Fruit fly (Drosophila melanogaster) whole organism, embryonic: ENCODE results near the gene iav.

Experiments used
- Aef1 ChIP-seq: fragments of 200-800 bp; sonication (Bioruptor generic); IDR thresholded peaks from 3 replicates; pipeline ENCODE4 v1.3.6; 2022; ENCODE audit warnings: missing biosample characterization, missing genetic modification characterization
- Awh ChIP-seq: fragments of 200-800 bp; sonication (Bioruptor generic); IDR thresholded peaks from 2 replicates; pipeline ENCODE4, ENCODE4 v1.3.6; 2022; ENCODE audit warnings: missing biosample characterization, missing genetic modification characterization
- CG10209 ChIP-seq: fragments of 200-800 bp; sonication (Bioruptor generic); optimal IDR thresholded peaks from 3 replicates; lab custom pipeline; 2017; ENCODE audit warnings: missing biosample characterization, mild to moderate bottlenecking, missing genetic modification characterization, missing genetic modification reagents
- CG10959 ChIP-seq: fragments of 200-800 bp; sonication (Bioruptor generic); IDR thresholded peaks from 2 replicates; pipeline ENCODE4 v1.3.6; 2022; ENCODE audit warnings: missing biosample characterization, missing genetic modification characterization
- CG11504 ChIP-seq: fragments of 200-800 bp; sonication (Bioruptor generic); optimal IDR thresholded peaks from 3 replicates; lab custom pipeline; 2019; ENCODE audit warnings: missing biosample characterization, mild to moderate bottlenecking, missing genetic modification characterization, moderate library complexity
- CG12236 ChIP-seq: fragments of 200-800 bp; sonication (Bioruptor generic); optimal IDR thresholded peaks from 2 replicates; lab custom pipeline; 2016; ENCODE audit warnings: missing biosample characterization, missing genetic modification characterization
- CG13775 ChIP-seq: fragments of 200-800 bp; sonication (Bioruptor generic); optimal IDR thresholded peaks from 3 replicates; lab custom pipeline; 2017; ENCODE audit warnings: missing biosample characterization, mild to moderate bottlenecking, missing genetic modification characterization
- CG15011 ChIP-seq: fragments of 200-800 bp; sonication (Bioruptor generic); optimal IDR thresholded peaks from 3 replicates; lab custom pipeline; 2018; ENCODE audit warnings: missing biosample characterization, mild to moderate bottlenecking, missing genetic modification characterization
- CG15269 ChIP-seq: fragments of 200-800 bp; sonication (Bioruptor generic); optimal IDR thresholded peaks from 2 replicates; lab custom pipeline; 2018; ENCODE audit warnings: missing biosample characterization, mild to moderate bottlenecking, missing genetic modification characterization, moderate library complexity
- CG1529 ChIP-seq: fragments of 200-800 bp; sonication (Bioruptor generic); optimal IDR thresholded peaks from 3 replicates; lab custom pipeline; 2018; ENCODE audit warnings: missing biosample characterization, missing genetic modification characterization
- CG17385 ChIP-seq: fragments of 200-800 bp; sonication (Bioruptor generic); optimal IDR thresholded peaks from 3 replicates; lab custom pipeline; 2018; ENCODE audit warnings: missing biosample characterization, mild to moderate bottlenecking, missing genetic modification characterization
- CG2116 ChIP-seq: fragments of 200-800 bp; sonication (Bioruptor generic); optimal IDR thresholded peaks from 3 replicates; lab custom pipeline; 2018; ENCODE audit warnings: missing biosample characterization, mild to moderate bottlenecking, missing genetic modification characterization
- CG2202 ChIP-seq: fragments of 200-800 bp; sonication (Bioruptor generic); optimal IDR thresholded peaks from 2 replicates; lab custom pipeline; 2018; ENCODE audit warnings: missing biosample characterization, mild to moderate bottlenecking, missing genetic modification characterization
- CG2712 ChIP-seq: fragments of 200-800 bp; optimal IDR thresholded peaks from 3 replicates; lab custom pipeline; 2019; ENCODE audit warnings: missing biosample characterization, mild to moderate bottlenecking, missing genetic modification characterization, moderate library complexity
- CG30431 ChIP-seq: fragments of 200-800 bp; sonication (Bioruptor generic); optimal IDR thresholded peaks from 2 replicates; lab custom pipeline; 2017; ENCODE audit warnings: missing biosample characterization, missing genetic modification characterization
- CG32767 ChIP-seq: fragments of 200-800 bp; sonication (Bioruptor generic); IDR thresholded peaks from 2 replicates; pipeline ENCODE4 v1.3.6; 2022; ENCODE audit warnings: missing biosample characterization, missing genetic modification characterization
- CG32772 ChIP-seq: fragments of 200-800 bp; sonication (Bioruptor generic); IDR thresholded peaks from 2 replicates; pipeline ENCODE4 v1.3.6; 2022; ENCODE audit warnings: missing biosample characterization, missing genetic modification characterization
- CG3847 ChIP-seq: fragments of 200-800 bp; sonication (Bioruptor generic); IDR thresholded peaks from 2 replicates; pipeline ENCODE4 v1.3.6; 2022; ENCODE audit warnings: missing biosample characterization, missing genetic modification characterization
- CG42726 ChIP-seq: fragments of 200-800 bp; sonication (Bioruptor generic); IDR thresholded peaks from 2 replicates; pipeline ENCODE4 v1.3.6; 2022; ENCODE audit warnings: missing biosample characterization, missing genetic modification characterization; ENCODE audit not compliant: partially characterized antibody
- CG7271 ChIP-seq: fragments of 200-800 bp; sonication (Bioruptor generic); optimal IDR thresholded peaks from 2 replicates; lab custom pipeline; 2018; ENCODE audit warnings: missing biosample characterization, mild to moderate bottlenecking, missing genetic modification characterization, moderate library complexity
- CG8089 ChIP-seq: fragments of 200-800 bp; sonication (Bioruptor generic); optimal IDR thresholded peaks from 3 replicates; lab custom pipeline; 2016; ENCODE audit warnings: missing biosample characterization, missing genetic modification characterization
- CG9215 ChIP-seq: fragments of 200-800 bp; sonication (Bioruptor generic); IDR thresholded peaks from 2 replicates; pipeline ENCODE4 v1.3.6; 2022; ENCODE audit warnings: missing biosample characterization, missing genetic modification characterization
- Hey ChIP-seq: fragments of 200-800 bp; sonication (Bioruptor generic); optimal IDR thresholded peaks from 3 replicates; lab custom pipeline; 2018; ENCODE audit warnings: missing biosample characterization, mild to moderate bottlenecking, missing genetic modification characterization
- Oli ChIP-seq: fragments of 200-800 bp; sonication (Bioruptor generic); optimal IDR thresholded peaks from 2 replicates; lab custom pipeline; 2018; ENCODE audit warnings: missing biosample characterization, mild to moderate bottlenecking, missing genetic modification characterization, moderate library complexity
- Ravus ChIP-seq: fragments of 200-800 bp; sonication (Bioruptor generic); IDR thresholded peaks from 2 replicates; pipeline ENCODE4 v1.3.6; 2022; ENCODE audit warnings: missing biosample characterization, missing genetic modification characterization
- Rfx ChIP-seq: fragments of 200-800 bp; sonication (Bioruptor generic); IDR thresholded peaks from 2 replicates; pipeline ENCODE4 v1.3.6; 2022; ENCODE audit warnings: missing biosample characterization, missing genetic modification characterization
- Sin3A ChIP-seq: fragments of >200 bp; optimal IDR thresholded peaks from 2 replicates; lab custom pipeline; 2018
- ab ChIP-seq: fragments of 200-800 bp; sonication (Bioruptor generic); optimal IDR thresholded peaks from 2 replicates; lab custom pipeline; 2016; ENCODE audit warnings: missing biosample characterization, missing genetic modification characterization
- ac ChIP-seq: fragments of 200-800 bp; sonication (Bioruptor generic); optimal IDR thresholded peaks from 3 replicates; lab custom pipeline; 2017; ENCODE audit warnings: missing biosample characterization, mild to moderate bottlenecking, missing genetic modification characterization
- bab2 ChIP-seq: fragments of 200-800 bp; sonication (Bioruptor generic); optimal IDR thresholded peaks from 2 replicates; lab custom pipeline; 2016; ENCODE audit warnings: missing biosample characterization, missing genetic modification characterization
- br ChIP-seq: fragments of >200 bp; optimal IDR thresholded peaks from 2 replicates; lab custom pipeline; 2017
- cad ChIP-seq: fragments of >200 bp; optimal IDR thresholded peaks from 2 replicates; lab custom pipeline; 2017; ENCODE audit warnings: missing biosample characterization, missing genetic modification characterization
- crol ChIP-seq: fragments of 200-800 bp; sonication (Bioruptor generic); IDR thresholded peaks from 2 replicates; pipeline ENCODE4 v1.3.6; 2022; ENCODE audit warnings: missing biosample characterization, missing genetic modification characterization
- exex ChIP-seq: fragments of 200-800 bp; sonication (Bioruptor generic); optimal IDR thresholded peaks from 4 replicates; lab custom pipeline; 2018; ENCODE audit warnings: missing biosample characterization, mild to moderate bottlenecking, missing genetic modification characterization, moderate library complexity
- fd64A ChIP-seq: fragments of 200-800 bp; sonication (Bioruptor generic); optimal IDR thresholded peaks from 3 replicates; lab custom pipeline; 2018; ENCODE audit warnings: missing biosample characterization, mild to moderate bottlenecking, missing genetic modification characterization
- ftz-f1 ChIP-seq: fragments of 200-800 bp; sonication (Bioruptor generic); optimal IDR thresholded peaks from 2 replicates; lab custom pipeline; 2016; ENCODE audit warnings: missing biosample characterization, missing genetic modification characterization
- her ChIP-seq: fragments of 200-800 bp; sonication (Bioruptor generic); optimal IDR thresholded peaks from 2 replicates; lab custom pipeline; 2016; ENCODE audit warnings: missing biosample characterization, missing genetic modification characterization
- jumu ChIP-seq: fragments of 200-800 bp; sonication (Bioruptor generic); optimal IDR thresholded peaks from 3 replicates; lab custom pipeline; 2016; ENCODE audit warnings: missing biosample characterization, missing genetic modification characterization
- org-1 ChIP-seq: fragments of 200-800 bp; sonication (Bioruptor generic); optimal IDR thresholded peaks from 2 replicates; lab custom pipeline; 2017; ENCODE audit warnings: missing biosample characterization, missing genetic modification characterization
- pb ChIP-seq: fragments of 200-800 bp; sonication (Bioruptor generic); optimal IDR thresholded peaks from 3 replicates; lab custom pipeline; 2016; ENCODE audit warnings: missing biosample characterization, missing genetic modification characterization
- pita ChIP-seq: fragments of 200-800 bp; sonication (Bioruptor generic); optimal IDR thresholded peaks from 2 replicates; lab custom pipeline; 2017; ENCODE audit warnings: missing biosample characterization, mild to moderate bottlenecking, missing genetic modification characterization
- pnt ChIP-seq: fragments of 200-800 bp; sonication (Bioruptor generic); optimal IDR thresholded peaks from 3 replicates; lab custom pipeline; 2016; ENCODE audit warnings: missing biosample characterization, missing genetic modification characterization
- psq ChIP-seq: fragments of 200-800 bp; sonication (Bioruptor generic); optimal IDR thresholded peaks from 2 replicates; lab custom pipeline; 2017; ENCODE audit warnings: missing biosample characterization, missing genetic modification characterization
- sisA ChIP-seq: fragments of 200-800 bp; sonication (Bioruptor generic); IDR thresholded peaks from 2 replicates; pipeline ENCODE4 v1.3.6; 2022; ENCODE audit warnings: missing biosample characterization, missing genetic modification characterization
- sr ChIP-seq: fragments of 200-800 bp; sonication (Bioruptor generic); IDR thresholded peaks from 3 replicates; pipeline ENCODE4 v1.3.6; 2022; ENCODE audit warnings: missing biosample characterization, missing genetic modification characterization
- tin ChIP-seq: fragments of 200-800 bp; sonication (Bioruptor generic); optimal IDR thresholded peaks from 3 replicates; lab custom pipeline; 2016; ENCODE audit warnings: missing biosample characterization, missing genetic modification characterization
- tio ChIP-seq: fragments of 200-800 bp; sonication (Bioruptor generic); optimal IDR thresholded peaks from 2 replicates; lab custom pipeline; 2017; ENCODE audit warnings: missing biosample characterization, missing genetic modification characterization, inconsistent platforms
- trh ChIP-seq: fragments of 200-800 bp; sonication (Bioruptor generic); optimal IDR thresholded peaks from 2 replicates; lab custom pipeline; 2016; ENCODE audit warnings: missing biosample characterization, missing genetic modification characterization
- tup ChIP-seq: fragments of 200-800 bp; sonication (Bioruptor generic); optimal IDR thresholded peaks from 2 replicates; lab custom pipeline; 2016; ENCODE audit warnings: missing biosample characterization, mild to moderate bottlenecking, missing genetic modification characterization, moderate library complexity
- tx ChIP-seq: fragments of 200-800 bp; sonication (Bioruptor generic); optimal IDR thresholded peaks from 2 replicates; lab custom pipeline; 2016; ENCODE audit warnings: missing biosample characterization, missing genetic modification characterization
- zf30C ChIP-seq: fragments of 200-800 bp; sonication (Bioruptor generic); optimal IDR thresholded peaks from 3 replicates; lab custom pipeline; 2018; ENCODE audit warnings: missing biosample characterization, mild to moderate bottlenecking, missing genetic modification characterization

Gene iav

DNA sequence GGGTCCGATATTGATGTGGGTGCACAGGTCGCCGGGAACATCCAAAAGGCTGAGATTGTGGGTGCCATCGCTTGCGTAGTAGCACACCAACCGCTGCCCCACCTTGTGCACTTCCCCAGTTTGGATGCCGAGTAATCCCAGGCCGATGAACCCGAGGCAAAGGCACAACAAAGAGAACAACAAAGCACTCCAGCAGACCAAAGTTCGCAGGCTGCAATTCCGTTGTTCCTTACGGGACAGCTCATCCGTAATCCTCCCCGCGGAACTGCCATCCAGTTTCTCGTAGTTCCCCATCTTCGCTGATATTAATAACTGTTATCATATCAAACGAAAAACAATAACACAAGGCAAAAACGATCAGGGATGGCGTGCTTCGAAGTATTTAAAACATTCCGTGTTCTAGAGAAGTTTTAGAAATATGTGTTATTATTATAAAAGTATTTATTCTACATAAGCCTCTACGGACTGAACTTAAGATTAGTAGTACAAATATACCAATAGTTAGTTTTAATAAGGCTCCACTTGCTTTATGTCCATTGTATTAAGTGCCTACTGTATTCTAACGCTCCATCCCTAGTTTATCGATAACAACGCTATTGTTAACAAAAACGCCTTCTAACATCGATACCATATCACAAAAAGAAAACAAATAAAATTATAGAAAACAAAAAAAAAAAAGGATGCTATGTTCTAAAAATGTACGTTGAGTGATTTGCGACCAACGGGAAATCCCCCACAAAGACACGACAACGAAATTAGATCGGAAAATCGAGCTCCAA lies 35.6 kb downstream of the iav start, which contains the start of the genes Cht11 and CG4558 (continued):
- TF ChIP-seq CG32767 (GFP tag; lab: Robert Waterston, UW) (peak; percentile 58; the same call in 1 of the 2 replicates), bab2 (GFP tag; lab: Kevin White, UChicago) (peak; percentile 47), sr (GFP tag; lab: Robert Waterston, UW) (0 out of 3 replicates have a peak, but pooled peaks have one; percentile 24), ftz-f1 (GFP tag; lab: Kevin White, UChicago) (no peak), CG12236 (no peak), tx (GFP tag; lab: Kevin White, UChicago) (peak; percentile 53), Awh (GFP tag; lab: Robert Waterston, UW) (peak; percentile 64; the same call in 1 of the 2 replicates), ab (GFP tag; lab: Kevin White, UChicago) (no peak), CG10959 (peak; percentile 38; the same call in 1 of the 2 replicates), Oli (tag; lab: Kevin White, UChicago) (peak; percentile 77), trh (GFP tag; lab: Kevin White, UChicago) (peak; percentile 13), CG32772 (peak; percentile 80), zf30C (no peak), CG1529 (GFP tag; lab: Kevin White, UChicago) (peak; percentile 51), her (GFP tag; lab: Kevin White, UChicago) (no peak), pita (GFP tag; lab: Kevin White, UChicago) (no peak), tup (peak; percentile 46), cad (GFP tag; lab: Kevin White, UChicago) (no peak), CG9215 (GFP tag; lab: Robert Waterston, UW) (peak; percentile 77), org-1 (peak; percentile 26), Aef1 (GFP tag; lab: Robert Waterston, UW) (peak; percentile 81), pnt (GFP tag; lab: Kevin White, UChicago) (peak; percentile 52), CG2712 (tag; lab: Kevin White, UChicago) (peak; percentile 87), CG10209 (GFP tag; lab: Kevin White, UChicago) (peak; percentile 76), tin (GFP tag; lab: Kevin White, UChicago) (peak; percentile 80), sisA (GFP tag; lab: Robert Waterston, UW) (peak; percentile 87), Ravus (GFP tag; lab: Robert Waterston, UW) (peak; percentile 48), Rfx (GFP tag; lab: Robert Waterston, UW) (peak; percentile 87), CG13775 (GFP tag; lab: Kevin White, UChicago) (peak; percentile 80), fd64A (GFP tag; lab: Kevin White, UChicago) (no peak), jumu (GFP tag; lab: Kevin White, UChicago) (peak; percentile 64), br (lab: Kevin White, UChicago) (no peak), Hey (tag; lab: Kevin White, UChicago) (no peak), psq (peak; percentile 65), CG42726 (GFP tag; lab: Robert Waterston, UW) (no peak), CG15011 (GFP tag; lab: Kevin White, UChicago) (peak; percentile 27), tio (GFP tag; lab: Kevin White, UChicago) (peak; percentile 76), CG2202 (peak; percentile 53), crol (no peak), CG2116 (GFP tag; lab: Kevin White, UChicago) (peak; percentile 86), CG15269 (peak; percentile 82), CG3847 (GFP tag; lab: Robert Waterston, UW) (peak; percentile 84), CG17385 (peak; percentile 77), CG11504 (peak; percentile 85), exex (tag; lab: Kevin White, UChicago) (peak; percentile 88), CG7271 (peak; percentile 32), CG30431 (peak; percentile 52), CG8089 (GFP tag; lab: Kevin White, UChicago) (no peak), pb (GFP tag; lab: Kevin White, UChicago) (no peak), ac (GFP tag; lab: Kevin White, UChicago) (no peak), Sin3A (lab: Kevin White, UChicago) (no peak)
